Worm (Caenorhabditis elegans) whole organism, L4 larva: ENCODE results near the gene byn-1.

ENCODE experiments used
- R02D3.7 ChIP-seq: fragments of 150-350 bp; sonication (generic microtip); optimal IDR thresholded peaks from 3 replicates; lab custom pipeline; 2014; ENCODE audit warnings: missing biosample characterization, missing genetic modification characterization
- egl-43 ChIP-seq: fragments of 200-800 bp; sonication (Bioruptor generic); IDR thresholded peaks from 2 replicates; pipeline ENCODE4 v1.3.6; 2022; ENCODE audit warnings: missing genetic modification reagents, missing genetic modification characterization, missing compliant biosample characterization
- hlh-30 ChIP-seq: sonication (generic microtip); optimal IDR thresholded peaks from 2 replicates; lab custom pipeline; 2017; ENCODE audit warnings: antibody characterized with exemption, mild to moderate bottlenecking, missing genetic modification characterization, missing compliant biosample characterization; ENCODE audit not compliant: insufficient read depth
- lin-13 ChIP-seq: fragments of 150-350 bp; optimal IDR thresholded peaks from 2 replicates; lab custom pipeline; 2014; ENCODE audit warnings: missing biosample characterization, missing genetic modification reagents, missing genetic modification characterization
- mxl-2 ChIP-seq: fragments of 200-800 bp; sonication (Bioruptor generic); conservative IDR thresholded peaks from 2 replicates; pipeline ENCODE4 v1.3.6; 2022; ENCODE audit warnings: missing genetic modification reagents, missing genetic modification characterization, missing compliant biosample characterization
- nhr-11 ChIP-seq: fragments of 150-350 bp; optimal IDR thresholded peaks from 2 replicates; lab custom pipeline; 2014; ENCODE audit warnings: missing biosample characterization, missing genetic modification characterization

ce11 chrIII:6914840-6915239 lies 17.0 kb upstream of the byn-1 start:
- no peak for TF ChIP-seq egl-43 (GFP tag; lab: Robert Waterston, UW)
- TF ChIP-seq hlh-30 (tag; lab: Kevin White, UChicago) = no peak
- no peak for TF ChIP-seq lin-13 (GFP tag; lab: Kevin White, UChicago)
- no peak for TF ChIP-seq mxl-2 (GFP tag; lab: Robert Waterston, UW)
- no peak for TF ChIP-seq nhr-11 (tag; lab: Kevin White, UChicago)
- TF ChIP-seq R02D3.7 (tag; lab: Kevin White, UChicago) = no peak
